Fruit fly (Drosophila melanogaster): ENCODE data around the gene AnxB11.

The AnxB11 gene

DNA sequence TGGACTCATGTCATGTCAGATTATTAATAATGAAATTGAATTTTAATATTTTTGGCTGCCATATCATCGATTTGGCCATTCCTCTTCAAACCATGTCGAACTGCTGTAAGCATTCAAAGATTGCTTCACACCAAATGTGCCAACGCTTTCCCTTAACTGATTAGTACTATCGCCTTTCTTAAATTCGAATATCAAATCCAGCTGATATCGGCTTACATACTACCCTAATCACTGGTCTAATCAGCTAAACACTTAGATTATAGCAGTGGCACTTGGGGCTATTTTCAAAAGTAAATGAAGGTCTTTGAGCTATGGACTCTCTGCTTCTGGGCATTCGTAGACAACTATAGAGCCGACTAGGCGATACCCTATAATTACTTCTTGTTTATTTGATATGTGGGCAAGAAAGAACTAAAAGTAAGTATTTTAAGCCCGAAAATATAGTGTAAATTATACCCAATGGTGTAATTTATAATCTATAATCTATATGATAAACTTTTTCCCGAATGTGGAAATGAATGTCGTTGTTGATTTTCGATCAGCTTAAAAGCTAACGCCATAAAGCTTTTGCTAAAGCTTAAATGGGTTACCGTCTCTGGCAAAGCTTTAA lies 18.1 kb downstream of the AnxB11 start (continued):
- TF ChIP-seq fd64A (GFP tag; optimal IDR thresholded peaks at IDR 0.05) (no peak), ttk (GFP tag; IDR thresholded peaks at IDR 0.05) (peak; percentile 68), CG3281 (GFP tag; optimal IDR thresholded peaks at IDR 0.05) (peak; percentile 77), hth (optimal IDR thresholded peaks at IDR 0.05) (no peak), CG8765 (GFP tag; IDR thresholded peaks at IDR 0.05) (no peak), lov (optimal IDR thresholded peaks at IDR 0.05) (no peak), lov (GFP tag; IDR thresholded peaks at IDR 0.05) (no peak), danr (GFP tag; IDR thresholded peaks at IDR 0.05) (peak; percentile 58), CG12219 (GFP tag; optimal IDR thresholded peaks at IDR 0.05) (peak; percentile 77), Jarid2 (GFP tag; optimal IDR thresholded peaks at IDR 0.05) (peak; percentile 20), jumu (GFP tag; optimal IDR thresholded peaks at IDR 0.05) (peak; percentile 39), trem (tag; optimal IDR thresholded peaks at IDR 0.05) (peak; percentile 22), CG10209 (GFP tag; optimal IDR thresholded peaks at IDR 0.05) (peak; percentile 82), CG8388 (GFP tag; optimal IDR thresholded peaks at IDR 0.05) (peak; percentile 64), CG4707 (GFP tag; optimal IDR thresholded peaks at IDR 0.05) (peak; percentile 48), Taf1 (GFP tag; IDR thresholded peaks at IDR 0.05) (peak; percentile 55), CG7963 (GFP tag; IDR thresholded peaks at IDR 0.05; ENCODE audit: partially characterized antibody) (no peak), CG10431 (GFP tag; optimal IDR thresholded peaks at IDR 0.05) (no peak), CG12236 (GFP tag; optimal IDR thresholded peaks at IDR 0.05) (no peak), CG18764 (GFP tag; optimal IDR thresholded peaks at IDR 0.05) (no peak), D19B (GFP tag; optimal IDR thresholded peaks at IDR 0.05) (peak; percentile 98), CG34376 (GFP tag; optimal IDR thresholded peaks at IDR 0.05) (peak; percentile 96), nmo (GFP tag; optimal IDR thresholded peaks at IDR 0.05) (peak; percentile 72), CG2678 (tag; optimal IDR thresholded peaks at IDR 0.05) (peak; percentile 89), CG17612 (GFP tag; IDR thresholded peaks at IDR 0.05) (no peak), Mrtf (GFP tag; IDR thresholded peaks at IDR 0.05) (peak; percentile 59; the same call in 1 of the 3 replicates), CG9609 (GFP tag; optimal IDR thresholded peaks at IDR 0.05) (peak; percentile 35), sd (tag; optimal IDR thresholded peaks at IDR 0.05) (peak; percentile 65), CG14965 (GFP tag; optimal IDR thresholded peaks at IDR 0.05; ENCODE audit: borderline replicate concordance) (no peak), Dip2 (GFP tag; IDR thresholded peaks at IDR 0.05) (no peak), pb (GFP tag; optimal IDR thresholded peaks at IDR 0.05) (peak; percentile 30), gem (tag; optimal IDR thresholded peaks at IDR 0.05) (no peak), gce (GFP tag; IDR thresholded peaks at IDR 0.05) (peak; percentile 46; the same call in 1 of the 3 replicates), dimm (GFP tag; IDR thresholded peaks at IDR 0.05) (no peak), CG8924 (tag; optimal IDR thresholded peaks at IDR 0.05) (peak; percentile 83), ssp (GFP tag; IDR thresholded peaks at IDR 0.05) (peak; percentile 53; the same call in 1 of the 2 replicates), Nf-YB (GFP tag; optimal IDR thresholded peaks at IDR 0.05) (peak; percentile 50), sr (GFP tag; IDR thresholded peaks at IDR 0.05) (peak; percentile 38; the same call in 1 of the 3 replicates), row (GFP tag; IDR thresholded peaks at IDR 0.05) (peak; percentile 92), CG3838 (GFP tag; optimal IDR thresholded peaks at IDR 0.05) (peak; percentile 8), Dfd (GFP tag; optimal IDR thresholded peaks at IDR 0.05) (no peak), Trl (optimal IDR thresholded peaks at IDR 0.05) (no peak), Trl (GFP tag; optimal IDR thresholded peaks at IDR 0.05) (peak; percentile 51), sna (GFP tag; IDR thresholded peaks at IDR 0.05; ENCODE audit: partially characterized antibody) (no peak), repo (GFP tag; optimal IDR thresholded peaks at IDR 0.05) (peak; percentile 31), cwo (GFP tag; optimal IDR thresholded peaks at IDR 0.05) (peak; percentile 79), sim (GFP tag; IDR thresholded peaks at IDR 0.05) (peak; percentile 23; the same call in 1 of the 2 replicates), CG30403 (GFP tag; optimal IDR thresholded peaks at IDR 0.05) (peak; percentile 78), HLH4C (GFP tag; IDR thresholded peaks at IDR 0.05; ENCODE audit: partially characterized antibody) (no peak), lilli (GFP tag; optimal IDR thresholded peaks at IDR 0.05) (peak; percentile 89), Atf6 (GFP tag; IDR thresholded peaks at IDR 0.05) (peak; percentile 90)

Measured in whole organism, embryonic.